Worm (Caenorhabditis elegans) whole organism, early embryonic: ENCODE data around the gene srh-2.

Experiments used
- B0310.2 ChIP-seq: sonication (generic microtip); optimal IDR thresholded peaks from 2 replicates; lab custom pipeline; 2016; ENCODE audit warnings: mild to moderate bottlenecking, missing genetic modification characterization, missing compliant biosample characterization
- F13C5.2 ChIP-seq: sonication (generic microtip); optimal IDR thresholded peaks from 2 replicates; lab custom pipeline; 2017; ENCODE audit warnings: mild to moderate bottlenecking, missing genetic modification characterization, inconsistent platforms, missing compliant biosample characterization
- aly-1 ChIP-seq: sonication (generic microtip); optimal IDR thresholded peaks from 2 replicates; lab custom pipeline; 2016; ENCODE audit warnings: missing genetic modification characterization, missing compliant biosample characterization
- ama-1 ChIP-seq: fragments of 150-350 bp; optimal IDR thresholded peaks from 2 replicates; lab custom pipeline; 2014
- ceh-13 ChIP-seq: fragments of 200-800 bp; sonication (Bioruptor generic); optimal IDR thresholded peaks from 2 replicates; lab custom pipeline; 2018; ENCODE audit warnings: mild to moderate bottlenecking, missing genetic modification characterization, missing compliant biosample characterization
- ceh-36 ChIP-seq: sonication (generic microtip); optimal IDR thresholded peaks from 2 replicates; lab custom pipeline; 2016; ENCODE audit warnings: missing genetic modification characterization, inconsistent platforms, missing compliant biosample characterization
- ets-7 ChIP-seq: sonication (generic microtip); optimal IDR thresholded peaks from 2 replicates; lab custom pipeline; 2016; ENCODE audit warnings: missing genotype, missing genetic modification characterization, missing compliant biosample characterization
- flt-1 ChIP-seq: fragments of 200-800 bp; sonication (Bioruptor generic); IDR thresholded peaks from 2 replicates; pipeline ENCODE4 v1.3.6; 2022; ENCODE audit warnings: missing genetic modification characterization, missing compliant biosample characterization
- hmbx-1 ChIP-seq: sonication (generic microtip); optimal IDR thresholded peaks from 2 replicates; lab custom pipeline; 2016; ENCODE audit warnings: mild to moderate bottlenecking, missing genetic modification characterization, missing compliant biosample characterization
- hmg-4 ChIP-seq: fragments of 200-800 bp; sonication (Bioruptor generic); optimal IDR thresholded peaks from 2 replicates; lab custom pipeline; 2018; ENCODE audit warnings: mild to moderate bottlenecking, missing genetic modification characterization, missing compliant biosample characterization
- hnd-1 ChIP-seq: sonication (generic microtip); optimal IDR thresholded peaks from 2 replicates; lab custom pipeline; 2016; ENCODE audit warnings: missing genetic modification characterization, missing compliant biosample characterization
- pes-1 ChIP-seq: fragments of 200-800 bp; sonication (Bioruptor generic); IDR thresholded peaks from 2 replicates; pipeline ENCODE4 v1.3.6; 2022; ENCODE audit warnings: missing genetic modification reagents, missing genetic modification characterization, missing compliant biosample characterization
- scrt-1 ChIP-seq: fragments of 200-800 bp; sonication (Bioruptor generic); IDR thresholded peaks from 2 replicates; pipeline ENCODE4 v1.3.6; 2022; ENCODE audit warnings: missing genetic modification characterization, missing compliant biosample characterization
- sea-1 ChIP-seq: fragments of 200-800 bp; sonication (Bioruptor generic); conservative IDR thresholded peaks from 2 replicates; pipeline ENCODE4 v1.3.6; 2022; ENCODE audit warnings: missing genetic modification characterization, missing compliant biosample characterization
- tbx-11 ChIP-seq: fragments of 200-800 bp; sonication (Bioruptor generic); IDR thresholded peaks from 2 replicates; pipeline ENCODE4 v1.3.6; 2022; ENCODE audit warnings: missing genetic modification characterization, missing compliant biosample characterization
- tbx-37 ChIP-seq: fragments of 200-800 bp; sonication (Bioruptor generic); conservative IDR thresholded peaks from 2 replicates; pipeline ENCODE4 v1.3.6; 2022; ENCODE audit warnings: missing genetic modification reagents, missing genetic modification characterization, missing compliant biosample characterization
- tra-4 ChIP-seq: sonication (generic microtip); optimal IDR thresholded peaks from 2 replicates; lab custom pipeline; 2017; ENCODE audit warnings: missing genetic modification characterization, missing compliant biosample characterization

Gene srh-2

ce11 chrV:778339-778738 lies 50.2 kb downstream of the srh-2 start, which contains the start of gene srbc-59:
TSS of gene srbc-59 (plus strand) at chrV:778639.
- TF ChIP-seq scrt-1 (GFP tag; lab: Robert Waterston, UW) (no peak), ets-7 (tag; lab: Kevin White, UChicago) (no peak), ceh-13 (GFP tag; lab: Kevin White, UChicago) (no peak), flt-1 (GFP tag; lab: Robert Waterston, UW) (no peak), F13C5.2 (no peak), B0310.2 (tag; lab: Kevin White, UChicago) (no peak), aly-1 (no peak), ceh-36 (tag; lab: Kevin White, UChicago) (no peak), hmg-4 (GFP tag; lab: Kevin White, UChicago) (no peak), hmbx-1 (no peak), sea-1 (GFP tag; lab: Robert Waterston, UW) (no peak), ama-1 (lab: Kevin White, UChicago) (no peak), tra-4 (tag; lab: Kevin White, UChicago) (no peak), hnd-1 (tag; lab: Kevin White, UChicago) (no peak), tbx-11 (no peak), tbx-37 (GFP tag; lab: Robert Waterston, UW) (no peak), pes-1 (GFP tag; lab: Robert Waterston, UW) (no peak)

ce11 chrV:779999-780398 lies 51.9 kb downstream of the srh-2 start, which contains the start of gene srbc-60:
TSS of gene srbc-60 (plus strand) at chrV:780299.
- TF ChIP-seq scrt-1 (GFP tag; lab: Robert Waterston, UW) = no peak

- TF ChIP-seq tbx-37 (GFP tag; lab: Robert Waterston, UW) (no peak), hmbx-1 (no peak), F13C5.2 (no peak), flt-1 (GFP tag; lab: Robert Waterston, UW) (no peak), tbx-11 (no peak), tra-4 (tag; lab: Kevin White, UChicago) (no peak), B0310.2 (tag; lab: Kevin White, UChicago) (no peak), hnd-1 (tag; lab: Kevin White, UChicago) (no peak), pes-1 (GFP tag; lab: Robert Waterston, UW) (no peak), ets-7 (tag; lab: Kevin White, UChicago) (no peak), sea-1 (GFP tag; lab: Robert Waterston, UW) (no peak), ama-1 (lab: Kevin White, UChicago) (no peak), scrt-1 (GFP tag; lab: Robert Waterston, UW) (no peak), hmg-4 (GFP tag; lab: Kevin White, UChicago) (no peak), ceh-13 (GFP tag; lab: Kevin White, UChicago) (no peak)
Observed at ce11 chrV:782432-782831, 54.3 kb downstream of the srh-2 start, which contains the start of gene srab-16. TSS of gene srab-16 (plus strand) at chrV:782732.
